Fruit fly (Drosophila melanogaster) whole organism, embryonic: ENCODE data around the gene Cnep1r2.

Source experiments
- ATbp ChIP-seq: fragments of 200-800 bp; sonication (Bioruptor generic); optimal IDR thresholded peaks from 2 replicates; lab custom pipeline; 2017; ENCODE audit warnings: missing biosample characterization, mild to moderate bottlenecking, missing genetic modification characterization, missing genetic modification reagents
- CG10274 ChIP-seq: fragments of 200-800 bp; sonication (Bioruptor generic); optimal IDR thresholded peaks from 3 replicates; lab custom pipeline; 2017; ENCODE audit warnings: missing biosample characterization, mild to moderate bottlenecking, missing genetic modification characterization
- CG10543 ChIP-seq: fragments of 200-800 bp; sonication (Bioruptor generic); optimal IDR thresholded peaks from 3 replicates; lab custom pipeline; 2017; ENCODE audit warnings: missing biosample characterization, mild to moderate bottlenecking, missing genetic modification characterization, moderate library complexity
- CG11560 ChIP-seq: fragments of 200-800 bp; sonication (Bioruptor generic); IDR thresholded peaks from 3 replicates; pipeline ENCODE4 v1.3.6; 2022; ENCODE audit warnings: missing biosample characterization, missing genetic modification characterization
- CG11723 ChIP-seq: fragments of 200-800 bp; sonication (Bioruptor generic); optimal IDR thresholded peaks from 2 replicates; lab custom pipeline; 2017; ENCODE audit warnings: missing biosample characterization, mild to moderate bottlenecking, missing genetic modification characterization
- CG12391 ChIP-seq: fragments of 200-800 bp; sonication (Bioruptor generic); optimal IDR thresholded peaks from 3 replicates; lab custom pipeline; 2018; ENCODE audit warnings: missing biosample characterization, mild to moderate bottlenecking, missing genetic modification characterization, moderate library complexity
- CG15514 ChIP-seq: fragments of 200-800 bp; sonication (Bioruptor generic); optimal IDR thresholded peaks from 3 replicates; lab custom pipeline; 2017; ENCODE audit warnings: missing biosample characterization, missing genetic modification characterization, mild to moderate bottlenecking, moderate library complexity, missing genetic modification reagents
- CG1647 ChIP-seq: fragments of 200-800 bp; sonication (Bioruptor generic); optimal IDR thresholded peaks from 3 replicates; lab custom pipeline; 2016; ENCODE audit warnings: missing biosample characterization, missing genetic modification characterization
- CG17186 ChIP-seq: fragments of 200-800 bp; sonication (Bioruptor generic); optimal IDR thresholded peaks from 3 replicates; lab custom pipeline; 2017; ENCODE audit warnings: missing biosample characterization, missing genetic modification reagents, missing genetic modification characterization
- CG17912 ChIP-seq: fragments of 200-800 bp; sonication (Bioruptor generic); optimal IDR thresholded peaks from 2 replicates; lab custom pipeline; 2018; ENCODE audit warnings: missing biosample characterization, mild to moderate bottlenecking, missing genetic modification characterization
- CG1832 ChIP-seq: fragments of 200-800 bp; sonication (Bioruptor generic); optimal IDR thresholded peaks from 2 replicates; lab custom pipeline; 2017; ENCODE audit warnings: missing biosample characterization, mild to moderate bottlenecking, missing genetic modification characterization, inconsistent platforms
- CG2712 ChIP-seq: fragments of 200-800 bp; optimal IDR thresholded peaks from 3 replicates; lab custom pipeline; 2019; ENCODE audit warnings: missing biosample characterization, mild to moderate bottlenecking, missing genetic modification characterization, moderate library complexity
- CG2875 ChIP-seq: fragments of 200-800 bp; sonication (Bioruptor generic); optimal IDR thresholded peaks from 2 replicates; lab custom pipeline; 2017; ENCODE audit warnings: missing biosample characterization, mild to moderate bottlenecking, missing genetic modification characterization, missing genetic modification reagents
- CG32532 ChIP-seq: fragments of 200-800 bp; sonication (Bioruptor generic); IDR thresholded peaks from 2 replicates; pipeline ENCODE4 v1.3.6; 2022; ENCODE audit warnings: missing biosample characterization, missing genetic modification characterization
- CG5245 ChIP-seq: fragments of 200-800 bp; sonication (Bioruptor generic); optimal IDR thresholded peaks from 3 replicates; lab custom pipeline; 2016; ENCODE audit warnings: missing biosample characterization, missing genetic modification characterization
- CG7786 ChIP-seq: fragments of 200-800 bp; sonication (Bioruptor generic); optimal IDR thresholded peaks from 2 replicates; lab custom pipeline; 2016; ENCODE audit warnings: missing biosample characterization, missing genetic modification characterization
- CG7928 ChIP-seq: fragments of 200-800 bp; sonication (Bioruptor generic); optimal IDR thresholded peaks from 2 replicates; lab custom pipeline; 2017; ENCODE audit warnings: missing biosample characterization, mild to moderate bottlenecking, missing genetic modification characterization
- CG9727 ChIP-seq: fragments of 200-800 bp; sonication (Bioruptor generic); optimal IDR thresholded peaks from 3 replicates; lab custom pipeline; 2017; ENCODE audit warnings: missing biosample characterization, mild to moderate bottlenecking, missing genetic modification characterization
- CG9817 ChIP-seq: fragments of 200-800 bp; sonication (Bioruptor generic); optimal IDR thresholded peaks from 2 replicates; lab custom pipeline; 2018; ENCODE audit warnings: missing biosample characterization, mild to moderate bottlenecking, missing genetic modification characterization, moderate library complexity
- CG9876 ChIP-seq: fragments of 200-800 bp; sonication (Bioruptor generic); optimal IDR thresholded peaks from 2 replicates; lab custom pipeline; 2016; ENCODE audit warnings: missing biosample characterization, missing genetic modification characterization
- Dip3 ChIP-seq: fragments of 200-800 bp; sonication (Bioruptor generic); optimal IDR thresholded peaks from 3 replicates; lab custom pipeline; 2016; ENCODE audit warnings: missing biosample characterization, missing genetic modification characterization
- E2f2 ChIP-seq: fragments of 200-800 bp; sonication (Bioruptor generic); IDR thresholded peaks from 2 replicates; pipeline ENCODE4 v1.3.6; 2022; ENCODE audit warnings: missing biosample characterization, missing genetic modification characterization
- Fer3 ChIP-seq: fragments of 200-800 bp; sonication (Bioruptor generic); optimal IDR thresholded peaks from 2 replicates; lab custom pipeline; 2018; ENCODE audit warnings: missing biosample characterization, mild to moderate bottlenecking, missing genetic modification characterization, moderate library complexity
- HLH54F ChIP-seq: fragments of 200-800 bp; sonication (Bioruptor generic); optimal IDR thresholded peaks from 3 replicates; lab custom pipeline; 2016; ENCODE audit warnings: missing biosample characterization, missing genetic modification characterization
- Taf1 ChIP-seq: fragments of 200-800 bp; sonication (Bioruptor generic); IDR thresholded peaks from 2 replicates; pipeline ENCODE4 v1.3.6; 2022; ENCODE audit warnings: missing biosample characterization, missing genetic modification characterization
- amos ChIP-seq: fragments of 200-800 bp; sonication (Bioruptor generic); IDR thresholded peaks from 2 replicates; pipeline ENCODE4 v1.3.6; 2022; ENCODE audit warnings: missing biosample characterization, missing genetic modification characterization; ENCODE audit not compliant: partially characterized antibody
- bowl ChIP-seq: fragments of 200-800 bp; sonication (Bioruptor generic); IDR thresholded peaks from 2 replicates; pipeline ENCODE4 v1.3.6; 2022; ENCODE audit warnings: missing biosample characterization, missing genetic modification characterization
- bsh ChIP-seq, 2 experiments: fragments of 200-800 bp; sonication (Bioruptor generic); optimal IDR thresholded peaks; 2 replicates each; lab custom pipeline; 2017 to 2018; ENCODE audit warnings: mild to moderate bottlenecking in 2 of 2, missing biosample characterization in 2 of 2, missing genetic modification characterization in 2 of 2, moderate library complexity in 1 of 2
- chn ChIP-seq: fragments of 200-800 bp; sonication (Bioruptor generic); optimal IDR thresholded peaks from 2 replicates; lab custom pipeline; 2016; ENCODE audit warnings: missing biosample characterization, missing genetic modification characterization
- ci ChIP-seq: fragments of 200-800 bp; sonication (Bioruptor generic); IDR thresholded peaks from 3 replicates; pipeline ENCODE4 v1.3.6; 2022; ENCODE audit warnings: missing biosample characterization, missing genetic modification characterization
- crc ChIP-seq: fragments of 200-800 bp; sonication (Bioruptor generic); optimal IDR thresholded peaks from 2 replicates; lab custom pipeline; 2016; ENCODE audit warnings: missing biosample characterization, missing genetic modification characterization
- croc ChIP-seq: fragments of 200-800 bp; sonication (Bioruptor generic); conservative IDR thresholded peaks from 3 replicates; pipeline ENCODE4 v1.3.6; 2022; ENCODE audit warnings: missing biosample characterization, missing genetic modification characterization
- dmrt99B ChIP-seq: fragments of 200-800 bp; sonication (Bioruptor generic); optimal IDR thresholded peaks from 2 replicates; lab custom pipeline; 2018; ENCODE audit warnings: missing biosample characterization, mild to moderate bottlenecking, missing genetic modification characterization, moderate library complexity
- dysf ChIP-seq: fragments of 200-800 bp; sonication (Bioruptor generic); IDR thresholded peaks from 3 replicates; pipeline ENCODE4 v1.3.6; 2022; ENCODE audit warnings: missing biosample characterization, missing genetic modification characterization
- fu2 ChIP-seq: fragments of 200-800 bp; sonication (Bioruptor generic); optimal IDR thresholded peaks from 2 replicates; lab custom pipeline; 2016; ENCODE audit warnings: missing biosample characterization, missing genetic modification characterization
- gce ChIP-seq: fragments of 200-800 bp; sonication (Bioruptor generic); IDR thresholded peaks from 3 replicates; pipeline ENCODE4 v1.3.6; 2022; ENCODE audit warnings: missing biosample characterization, missing genetic modification characterization
- gcm ChIP-seq: fragments of 200-800 bp; sonication (Bioruptor generic); optimal IDR thresholded peaks from 2 replicates; lab custom pipeline; 2019; ENCODE audit warnings: missing biosample characterization, mild to moderate bottlenecking, missing genetic modification characterization, moderate library complexity
- gfzf ChIP-seq: fragments of 200-800 bp; sonication (Bioruptor generic); optimal IDR thresholded peaks from 2 replicates; lab custom pipeline; 2016; ENCODE audit warnings: missing biosample characterization, mild to moderate bottlenecking, missing genetic modification characterization, moderate library complexity
- grau ChIP-seq: fragments of 200-800 bp; optimal IDR thresholded peaks from 3 replicates; lab custom pipeline; 2019; ENCODE audit warnings: missing biosample characterization, mild to moderate bottlenecking, missing genetic modification characterization, moderate library complexity
- gro ChIP-seq: fragments of 200-800 bp; sonication (Bioruptor generic); optimal IDR thresholded peaks from 2 replicates; lab custom pipeline; 2016; ENCODE audit warnings: missing biosample characterization, missing genetic modification characterization
- kah ChIP-seq: fragments of 200-800 bp; sonication (Bioruptor generic); optimal IDR thresholded peaks from 2 replicates; lab custom pipeline; 2018; ENCODE audit warnings: missing biosample characterization, mild to moderate bottlenecking, missing genetic modification characterization
- klu ChIP-seq: fragments of 200-800 bp; sonication (Bioruptor generic); IDR thresholded peaks from 2 replicates; pipeline ENCODE4 v1.3.6; 2022; ENCODE audit warnings: missing biosample characterization, missing genetic modification characterization
- knrl ChIP-seq: fragments of 200-800 bp; sonication (Bioruptor generic); IDR thresholded peaks from 3 replicates; pipeline ENCODE4 v1.3.6; 2022; ENCODE audit warnings: missing biosample characterization, missing genetic modification characterization; ENCODE audit not compliant: partially characterized antibody
- lilli ChIP-seq: fragments of 200-800 bp; sonication (Bioruptor generic); optimal IDR thresholded peaks from 3 replicates; lab custom pipeline; 2016; ENCODE audit warnings: missing biosample characterization, missing genetic modification characterization
- mam ChIP-seq: fragments of 200-800 bp; sonication (Bioruptor generic); optimal IDR thresholded peaks from 3 replicates; lab custom pipeline; 2016; ENCODE audit warnings: missing biosample characterization, missing genetic modification characterization
- peb ChIP-seq: fragments of 200-800 bp; sonication (Bioruptor generic); IDR thresholded peaks from 2 replicates; pipeline ENCODE4 v1.3.6; 2022; ENCODE audit warnings: missing biosample characterization, missing genetic modification characterization
- pros ChIP-seq: fragments of 200-800 bp; sonication (Bioruptor generic); optimal IDR thresholded peaks from 3 replicates; lab custom pipeline; 2019; ENCODE audit warnings: missing biosample characterization, mild to moderate bottlenecking, missing genetic modification characterization, moderate library complexity
- sens-2 ChIP-seq: fragments of 200-800 bp; sonication (Bioruptor generic); IDR thresholded peaks from 2 replicates; pipeline ENCODE4 v1.3.6; 2022; ENCODE audit warnings: missing biosample characterization, missing genetic modification characterization
- stwl ChIP-seq: fragments of 200-800 bp; sonication (Bioruptor generic); optimal IDR thresholded peaks from 3 replicates; lab custom pipeline; 2018; ENCODE audit warnings: missing biosample characterization, mild to moderate bottlenecking, missing genetic modification characterization, moderate library complexity
- zen ChIP-seq: fragments of 200-800 bp; sonication (Bioruptor generic); optimal IDR thresholded peaks from 3 replicates; lab custom pipeline; 2018; ENCODE audit warnings: missing biosample characterization, mild to moderate bottlenecking, missing genetic modification characterization, moderate library complexity

Cnep1r2 gene

DNA sequence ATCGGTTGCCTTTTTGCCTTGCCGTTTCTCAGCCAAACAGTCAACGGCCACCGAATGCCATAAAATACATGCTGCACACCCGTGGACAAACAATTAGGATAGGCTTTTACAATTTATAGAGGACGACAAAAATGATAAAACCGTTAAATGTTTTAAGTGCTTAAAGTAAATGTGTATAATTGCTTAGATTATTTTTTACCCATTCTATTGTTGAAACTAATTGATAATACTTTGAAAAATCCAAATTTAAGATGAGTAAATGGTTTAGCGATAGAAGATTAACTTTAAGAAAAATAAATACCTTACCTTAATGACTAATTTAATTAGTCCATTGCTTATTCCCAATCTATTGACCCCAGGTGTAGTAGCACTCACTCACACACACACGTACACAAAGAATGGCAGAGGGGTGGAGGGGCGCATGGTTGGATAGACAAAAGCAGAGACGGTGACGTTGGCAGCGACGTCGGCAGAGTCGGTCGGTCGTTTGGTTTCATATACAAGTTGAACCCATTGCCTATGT is 40.7 kb downstream of the Cnep1r2 start (continued):
- TF ChIP-seq E2f2: peak; percentile 80; the same call in 1 of the 2 replicates
- TF ChIP-seq crc: peak; percentile 84
- TF ChIP-seq dysf (GFP tag; lab: Robert Waterston, UW): peak; percentile 97
- TF ChIP-seq peb: peak; percentile 95
- TF ChIP-seq sens-2: peak; percentile 86
- peak; percentile 92 for TF ChIP-seq CG11723
- peak; percentile 85 for TF ChIP-seq gro (GFP tag; lab: Kevin White, UChicago)
- TF ChIP-seq ATbp (GFP tag; lab: Kevin White, UChicago): peak; percentile 95
- TF ChIP-seq, all 482 proteins: peak for 423

DNA sequence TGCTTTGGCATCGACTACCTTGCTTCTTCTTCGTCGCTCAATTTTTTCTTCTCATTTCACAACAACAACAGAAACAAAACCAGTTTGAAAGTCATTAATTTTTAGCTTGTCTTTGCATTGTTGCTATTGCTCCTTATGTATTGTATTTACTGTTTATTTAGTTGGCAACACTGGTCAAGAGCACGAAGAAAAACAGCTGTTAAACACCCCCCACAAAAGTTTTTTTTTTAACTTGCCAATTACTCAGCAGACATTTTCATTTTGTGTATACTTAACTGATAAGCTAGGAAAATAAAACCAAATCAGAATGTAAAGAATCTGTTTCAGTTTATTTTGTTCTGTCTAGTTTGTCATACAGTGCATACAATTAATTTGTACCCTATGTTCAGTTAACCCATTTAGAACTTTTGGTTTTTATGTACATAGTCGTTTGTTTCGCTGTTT is 41.8 kb downstream of the Cnep1r2 start:
- TF ChIP-seq mam (GFP tag; lab: Kevin White, UChicago): peak; percentile 18
- no peak for TF ChIP-seq CG1647 (GFP tag; lab: Kevin White, UChicago)
- peak; percentile 19 for TF ChIP-seq CG10274 (GFP tag; lab: Kevin White, UChicago)
- no peak for TF ChIP-seq HLH54F (GFP tag; lab: Kevin White, UChicago)
- no peak for TF ChIP-seq zen (tag; lab: Kevin White, UChicago)
- TF ChIP-seq CG1832 (GFP tag; lab: Kevin White, UChicago): no peak
- no peak for TF ChIP-seq CG17912 (GFP tag; lab: Kevin White, UChicago)
- peak; percentile 62 for TF ChIP-seq CG10543 (GFP tag; lab: Kevin White, UChicago)
- TF ChIP-seq grau (tag; lab: Kevin White, UChicago): no peak
- no peak for TF ChIP-seq bowl (GFP tag; lab: Robert Waterston, UW)
- no peak for TF ChIP-seq Dip3 (GFP tag; lab: Kevin White, UChicago)
- no peak for TF ChIP-seq dmrt99B (tag; lab: Kevin White, UChicago)
- no peak for TF ChIP-seq fu2
- no peak for TF ChIP-seq CG9817
- TF ChIP-seq CG11560 (tag; lab: Robert Waterston, UW): no peak
- no peak for TF ChIP-seq gfzf (GFP tag; lab: Kevin White, UChicago)
- no peak for TF ChIP-seq chn (GFP tag; lab: Kevin White, UChicago)
- peak; percentile 24 for TF ChIP-seq lilli (GFP tag; lab: Kevin White, UChicago)
- TF ChIP-seq CG7786 (GFP tag; lab: Kevin White, UChicago): no peak
- no peak for TF ChIP-seq CG17186 (GFP tag; lab: Kevin White, UChicago)
- no peak for TF ChIP-seq croc (GFP tag; lab: Robert Waterston, UW)
- no peak for TF ChIP-seq knrl (GFP tag; lab: Robert Waterston, UW)
- no peak for TF ChIP-seq Fer3
- TF ChIP-seq pros: no peak
- no peak for TF ChIP-seq CG7928 (GFP tag; lab: Kevin White, UChicago)
- peak; percentile 7 for TF ChIP-seq CG12391 (tag; lab: Kevin White, UChicago)
- TF ChIP-seq CG9727: peak; percentile 36
- TF ChIP-seq Taf1 (GFP tag; lab: Robert Waterston, UW): no peak
- no peak for TF ChIP-seq CG2875 (GFP tag; lab: Kevin White, UChicago)
- no peak for TF ChIP-seq amos (GFP tag; lab: Robert Waterston, UW)
- no peak for TF ChIP-seq stwl
- no peak for TF ChIP-seq CG32532 (GFP tag; lab: Robert Waterston, UW)
- no peak for TF ChIP-seq CG5245 (GFP tag; lab: Kevin White, UChicago)
- no peak for TF ChIP-seq gce (GFP tag; lab: Robert Waterston, UW)
- no peak for TF ChIP-seq CG2712 (tag; lab: Kevin White, UChicago)
- no peak for TF ChIP-seq CG9876 (GFP tag; lab: Kevin White, UChicago)
- peak; percentile 6 for TF ChIP-seq CG15514 (GFP tag; lab: Kevin White, UChicago)
- no peak for TF ChIP-seq kah
- TF ChIP-seq gcm (GFP tag; lab: Kevin White, UChicago): no peak
- TF ChIP-seq klu: no peak
- TF ChIP-seq bsh (GFP tag; optimal IDR thresholded peaks at IDR 0.05; lab: Kevin White, UChicago): peak in 1 of 2 experiments; percentile 34
- 0 out of 3 replicates have a peak, but pooled peaks have one; percentile 32 for TF ChIP-seq ci
